Fruit fly (Drosophila melanogaster): ENCODE data around the gene srw.

Gene srw

dm6 chr3L:4272167-4272773, 11.0 kb downstream of the srw start (continued):
- no peak for TF ChIP-seq Atf3 (GFP tag; optimal IDR thresholded peaks at IDR 0.05)
- no peak for TF ChIP-seq Hr3 (GFP tag; optimal IDR thresholded peaks at IDR 0.05)
- no peak for TF ChIP-seq Hr51 (GFP tag; optimal IDR thresholded peaks at IDR 0.05)
- peak; percentile 74 for TF ChIP-seq CG10431 (GFP tag; optimal IDR thresholded peaks at IDR 0.05)
- TF ChIP-seq nerfin-1 (tag; optimal IDR thresholded peaks at IDR 0.05): peak; percentile 6
- 0 out of 2 replicates have a peak, but pooled peaks have one; percentile 18 for TF ChIP-seq sim (GFP tag; IDR thresholded peaks at IDR 0.05)
- peak; percentile 9 for TF ChIP-seq org-1 (GFP tag; optimal IDR thresholded peaks at IDR 0.05)
- TF ChIP-seq CG6654 (GFP tag; optimal IDR thresholded peaks at IDR 0.05): no peak
- TF ChIP-seq oc (tag; optimal IDR thresholded peaks at IDR 0.05): peak; percentile 19
- TF ChIP-seq Awh (GFP tag; IDR thresholded peaks at IDR 0.05): no peak
- TF ChIP-seq CG8944 (GFP tag; optimal IDR thresholded peaks at IDR 0.05): no peak
- no peak for TF ChIP-seq CG5953 (GFP tag; IDR thresholded peaks at IDR 0.05)
- TF ChIP-seq z (GFP tag; IDR thresholded peaks at IDR 0.05): no peak
- no peak for TF ChIP-seq CG6854 (GFP tag; optimal IDR thresholded peaks at IDR 0.05)
- no peak for TF ChIP-seq gem (tag; optimal IDR thresholded peaks at IDR 0.05)
- no peak for TF ChIP-seq ase (GFP tag; IDR thresholded peaks at IDR 0.05)
- no peak for TF ChIP-seq phol (tag; optimal IDR thresholded peaks at IDR 0.05)
- no peak for TF ChIP-seq mirr (GFP tag; optimal IDR thresholded peaks at IDR 0.05)
- no peak for TF ChIP-seq CG10543 (GFP tag; optimal IDR thresholded peaks at IDR 0.05)
- no peak for TF ChIP-seq CG9876 (GFP tag; optimal IDR thresholded peaks at IDR 0.05)
- TF ChIP-seq CG6175 (GFP tag; IDR thresholded peaks at IDR 0.05): no peak
- no peak for TF ChIP-seq CG13287 (GFP tag; IDR thresholded peaks at IDR 0.05; ENCODE audit: partially characterized antibody)
- no peak for TF ChIP-seq CG12071 (GFP tag; optimal IDR thresholded peaks at IDR 0.05)
- TF ChIP-seq ttk (GFP tag; IDR thresholded peaks at IDR 0.05): no peak
- TF ChIP-seq Antp (GFP tag; optimal IDR thresholded peaks at IDR 0.05): no peak
- TF ChIP-seq esg (GFP tag; conservative IDR thresholded peaks at IDR 0.05): no peak
- TF ChIP-seq dimm (GFP tag; IDR thresholded peaks at IDR 0.05): no peak
- TF ChIP-seq CG8388 (GFP tag; optimal IDR thresholded peaks at IDR 0.05): no peak
- TF ChIP-seq Deaf1 (tag; optimal IDR thresholded peaks at IDR 0.05): no peak
- TF ChIP-seq slou (GFP tag; optimal IDR thresholded peaks at IDR 0.05): no peak
- TF ChIP-seq HLH4C (GFP tag; IDR thresholded peaks at IDR 0.05; ENCODE audit: partially characterized antibody): no peak
- TF ChIP-seq NK7.1 (GFP tag; optimal IDR thresholded peaks at IDR 0.05): no peak
- no peak for TF ChIP-seq Bteb2 (GFP tag; optimal IDR thresholded peaks at IDR 0.05)
- no peak for TF ChIP-seq Dip3 (GFP tag; optimal IDR thresholded peaks at IDR 0.05)
- no peak for TF ChIP-seq btn (GFP tag; optimal IDR thresholded peaks at IDR 0.05)
- no peak for TF ChIP-seq toy (GFP tag; IDR thresholded peaks at IDR 0.05)
- TF ChIP-seq Sin3A (optimal IDR thresholded peaks at IDR 0.05): no peak
- TF ChIP-seq zen (tag; optimal IDR thresholded peaks at IDR 0.05): peak; percentile 13
- TF ChIP-seq CG7556 (GFP tag; optimal IDR thresholded peaks at IDR 0.05): no peak
- TF ChIP-seq BtbVII (GFP tag; optimal IDR thresholded peaks at IDR 0.05): no peak
- TF ChIP-seq h (optimal IDR thresholded peaks at IDR 0.05): no peak
- TF ChIP-seq sens-2 (GFP tag; IDR thresholded peaks at IDR 0.05): no peak
- TF ChIP-seq CG31441 (GFP tag; IDR thresholded peaks at IDR 0.05): no peak
- no peak for TF ChIP-seq CG10959 (GFP tag; IDR thresholded peaks at IDR 0.05)
- TF ChIP-seq maf-S (GFP tag; optimal IDR thresholded peaks at IDR 0.05): no peak
- TF ChIP-seq Ptx1 (GFP tag; IDR thresholded peaks at IDR 0.05): no peak
- no peak for TF ChIP-seq br (optimal IDR thresholded peaks at IDR 0.05)
- no peak for TF ChIP-seq HLHmδ (GFP tag; optimal IDR thresholded peaks at IDR 0.05)
- TF ChIP-seq ro (GFP tag; IDR thresholded peaks at IDR 0.05): no peak
- TF ChIP-seq CG32767 (GFP tag; IDR thresholded peaks at IDR 0.05): no peak
- TF ChIP-seq run (tag; optimal IDR thresholded peaks at IDR 0.05): no peak
- no peak for TF ChIP-seq CG1832 (GFP tag; optimal IDR thresholded peaks at IDR 0.05)
- TF ChIP-seq CG4820 (GFP tag; optimal IDR thresholded peaks at IDR 0.05): no peak
